Fruit fly (Drosophila melanogaster) Kc167 (cell line): ENCODE measurements around the gene CG42507.

Experiments used
- Myc ChIP-seq: fragments of >200 bp; optimal IDR thresholded peaks from 2 replicates; lab custom pipeline; 2017; ENCODE audit warnings: missing external identifiers
- insv ChIP-seq: fragments of >200 bp; optimal IDR thresholded peaks from 3 replicates; lab custom pipeline; 2018; ENCODE audit warnings: missing external identifiers

DNA sequence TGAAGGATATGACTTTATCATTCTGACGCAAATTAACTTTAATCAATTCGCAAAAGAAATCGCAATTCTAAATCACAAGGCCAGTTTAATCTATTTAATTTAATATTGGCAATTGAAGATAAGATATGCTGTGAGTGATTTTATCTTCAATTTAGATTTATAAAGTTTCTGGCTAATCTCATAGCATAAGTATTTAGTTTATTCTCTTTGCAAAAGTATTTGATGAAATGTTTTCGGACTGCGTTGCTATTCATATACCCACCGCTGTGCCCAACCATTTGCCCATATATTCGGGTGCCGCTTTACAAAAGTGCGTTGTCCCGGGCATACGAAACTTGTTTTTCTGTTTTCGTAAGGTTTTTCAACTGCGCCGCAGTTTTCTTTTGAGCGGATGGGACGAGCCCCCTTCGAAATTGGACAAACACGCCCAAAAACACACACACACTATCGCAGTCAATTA lies 27.2 kb upstream of the CG42507 start:
- TF ChIP-seq insv (lab: Kevin White, UChicago): no peak
- no peak for TF ChIP-seq Myc (lab: Kevin White, UChicago)
